Worm (Caenorhabditis elegans) whole organism, L1 larva: ENCODE results near the gene cdc-25.3.

Experiments used
- C04F5.9 ChIP-seq: sonication (generic microtip); optimal IDR thresholded peaks from 2 replicates; lab custom pipeline; 2016; ENCODE audit warnings: missing genetic modification characterization, missing compliant biosample characterization
- C16A3.4 ChIP-seq: fragments of 150-350 bp; optimal IDR thresholded peaks from 2 replicates; lab custom pipeline; 2014; ENCODE audit warnings: missing biosample characterization, missing genetic modification characterization
- alr-1 ChIP-seq: fragments of 200-800 bp; sonication (Bioruptor generic); optimal IDR thresholded peaks from 2 replicates; lab custom pipeline; 2018; ENCODE audit warnings: borderline replicate concordance, mild to moderate bottlenecking, missing genetic modification characterization, missing compliant biosample characterization
- blmp-1 ChIP-seq: fragments of 150-350 bp; optimal IDR thresholded peaks from 2 replicates; lab custom pipeline; 2014; ENCODE audit warnings: missing biosample characterization, missing genetic modification characterization
- ceh-88 ChIP-seq: fragments of 200-800 bp; sonication (Bioruptor generic); IDR thresholded peaks from 2 replicates; pipeline ENCODE4 v1.3.6; 2022; ENCODE audit warnings: missing genetic modification characterization, missing compliant biosample characterization
- dpl-1 ChIP-seq, 3 experiments: fragments of 150-350 bp in 2 of 3; sonication (generic microtip) in 1 of 3; optimal IDR thresholded peaks; 2 replicates each; lab custom pipeline; 2014 to 2017; ENCODE audit warnings: missing biosample characterization in 3 of 3, missing genetic modification characterization in 3 of 3, missing genetic modification reagents in 3 of 3
- dsc-1 ChIP-seq: sonication (generic microtip); optimal IDR thresholded peaks from 2 replicates; lab custom pipeline; 2016; ENCODE audit warnings: mild to moderate bottlenecking, missing genetic modification characterization, missing compliant biosample characterization
- efl-1 ChIP-seq, 4 experiments: fragments of 150-350 bp; optimal IDR thresholded peaks in 3 of 4; peaks in 1 of 4; 1 replicate in 1 of 4; 2 replicates in 3 of 4; lab custom pipeline; 2014; ENCODE audit warnings: missing biosample characterization in 2 of 4, missing genetic modification characterization in 2 of 4, missing genetic modification reagents in 2 of 4
- fkh-10 ChIP-seq: sonication (generic microtip); optimal IDR thresholded peaks from 2 replicates; lab custom pipeline; 2017; ENCODE audit warnings: missing biosample characterization, missing genetic modification reagents, missing genetic modification characterization
- fkh-8 ChIP-seq: sonication (generic microtip); optimal IDR thresholded peaks from 2 replicates; lab custom pipeline; 2016; ENCODE audit warnings: mild to moderate bottlenecking, missing genetic modification characterization, missing compliant biosample characterization
- grh-1 ChIP-seq: fragments of 200-800 bp; sonication (Bioruptor generic); IDR thresholded peaks from 2 replicates; pipeline ENCODE4 v1.3.6; 2022; ENCODE audit warnings: missing genetic modification reagents, missing genetic modification characterization, missing compliant biosample characterization
- irx-1 ChIP-seq: sonication (generic microtip); optimal IDR thresholded peaks from 2 replicates; lab custom pipeline; 2016; ENCODE audit warnings: missing genetic modification characterization, missing compliant biosample characterization
- isw-1 ChIP-seq: fragments of 200-800 bp; sonication (Bioruptor generic); IDR thresholded peaks from 2 replicates; pipeline ENCODE4 v1.3.6; 2022; ENCODE audit warnings: missing genetic modification characterization, missing compliant biosample characterization
- lin-13 ChIP-seq: fragments of 150-350 bp; optimal IDR thresholded peaks from 2 replicates; lab custom pipeline; 2014; ENCODE audit warnings: missing biosample characterization, missing genetic modification reagents, missing genetic modification characterization
- lin-14 ChIP-seq: fragments of 200-800 bp; sonication (Bioruptor generic); optimal IDR thresholded peaks from 2 replicates; lab custom pipeline; 2018; ENCODE audit warnings: mild to moderate bottlenecking, missing genetic modification characterization, moderate library complexity, missing compliant biosample characterization
- lin-15B ChIP-seq: fragments of 150-350 bp; sonication (generic microtip); optimal IDR thresholded peaks from 3 replicates; lab custom pipeline; 2014; ENCODE audit warnings: missing biosample characterization, missing genetic modification characterization
- lin-35 ChIP-seq, 2 experiments: fragments of 150-350 bp; optimal IDR thresholded peaks; 2 replicates each; lab custom pipeline; 2014; ENCODE audit warnings: missing biosample characterization in 2 of 2, missing genetic modification characterization in 2 of 2, missing genetic modification reagents in 2 of 2
- lsy-2 ChIP-seq, 2 experiments: fragments of 150-350 bp; optimal IDR thresholded peaks; 2 replicates each; lab custom pipeline; 2014; ENCODE audit warnings: missing biosample characterization in 2 of 2, missing genetic modification characterization in 2 of 2
- mep-1 ChIP-seq: fragments of 150-350 bp; optimal IDR thresholded peaks from 2 replicates; lab custom pipeline; 2014; ENCODE audit warnings: missing biosample characterization, missing genetic modification characterization
- nhr-12 ChIP-seq: sonication (generic microtip); optimal IDR thresholded peaks from 2 replicates; lab custom pipeline; 2017; ENCODE audit warnings: missing biosample characterization, missing genetic modification characterization
- nhr-19 ChIP-seq: fragments of 200-800 bp; sonication (Bioruptor generic); conservative IDR thresholded peaks from 2 replicates; pipeline ENCODE4 v1.3.6; 2022; ENCODE audit warnings: missing genetic modification characterization, missing compliant biosample characterization
- nhr-20 ChIP-seq: sonication (generic microtip); optimal IDR thresholded peaks from 2 replicates; lab custom pipeline; 2016; ENCODE audit warnings: mild to moderate bottlenecking, missing genetic modification characterization, missing compliant biosample characterization
- nhr-237 ChIP-seq: fragments of 150-350 bp; optimal IDR thresholded peaks from 2 replicates; lab custom pipeline; 2014; ENCODE audit warnings: missing biosample characterization, missing genetic modification characterization
- nhr-28 ChIP-seq: fragments of 150-350 bp; optimal IDR thresholded peaks from 2 replicates; lab custom pipeline; 2014; ENCODE audit warnings: missing biosample characterization, missing genetic modification characterization
- nhr-47 ChIP-seq: sonication (generic microtip); optimal IDR thresholded peaks from 2 replicates; lab custom pipeline; 2016; ENCODE audit warnings: mild to moderate bottlenecking, missing genetic modification characterization, moderate library complexity, missing compliant biosample characterization
- nhr-71 ChIP-seq: sonication (generic microtip); optimal IDR thresholded peaks from 2 replicates; lab custom pipeline; 2016; ENCODE audit warnings: mild to moderate bottlenecking, missing genetic modification characterization, moderate library complexity, missing compliant biosample characterization
- nhr-85 ChIP-seq: sonication (generic microtip); peaks from one replicate; lab custom pipeline; 2016; ENCODE audit warnings: missing genetic modification characterization, inconsistent platforms, missing compliant biosample characterization
- nhr-90 ChIP-seq: sonication (generic microtip); optimal IDR thresholded peaks from 2 replicates; lab custom pipeline; 2016; ENCODE audit warnings: mild to moderate bottlenecking, missing genetic modification characterization, missing compliant biosample characterization; ENCODE audit not compliant: poor library complexity
- pqm-1 ChIP-seq: sonication (generic microtip); optimal IDR thresholded peaks from 3 replicates; lab custom pipeline; 2017; ENCODE audit warnings: missing biosample characterization, missing genetic modification characterization
- skn-1 ChIP-seq: fragments of 150-350 bp; optimal IDR thresholded peaks from 2 replicates; lab custom pipeline; 2014; ENCODE audit warnings: missing biosample characterization, missing genetic modification characterization
- snpc-4 ChIP-seq: fragments of 150-350 bp; optimal IDR thresholded peaks from 2 replicates; lab custom pipeline; 2014; ENCODE audit warnings: missing biosample characterization, missing genetic modification characterization
- snu-23 ChIP-seq: sonication (generic microtip); optimal IDR thresholded peaks from 2 replicates; lab custom pipeline; 2016; ENCODE audit warnings: missing genetic modification characterization, missing compliant biosample characterization
- sox-4 ChIP-seq: sonication (generic microtip); optimal IDR thresholded peaks from 2 replicates; lab custom pipeline; 2016; ENCODE audit warnings: missing genetic modification characterization, missing compliant biosample characterization
- swsn-7 ChIP-seq: sonication (generic microtip); optimal IDR thresholded peaks from 2 replicates; lab custom pipeline; 2016; ENCODE audit warnings: missing genetic modification characterization, missing compliant biosample characterization
- tbx-2 ChIP-seq: sonication (generic microtip); optimal IDR thresholded peaks from 2 replicates; lab custom pipeline; 2016; ENCODE audit warnings: missing genetic modification characterization, missing compliant biosample characterization
- unc-86 ChIP-seq: sonication (generic microtip); optimal IDR thresholded peaks from 2 replicates; lab custom pipeline; 2016; ENCODE audit warnings: missing genetic modification characterization, missing compliant biosample characterization
- vab-15 ChIP-seq: sonication (generic microtip); optimal IDR thresholded peaks from 2 replicates; lab custom pipeline; 2017; ENCODE audit warnings: missing genotype, mild to moderate bottlenecking, missing genetic modification characterization, missing compliant biosample characterization
- xbp-1 ChIP-seq: sonication (generic microtip); optimal IDR thresholded peaks from 2 replicates; lab custom pipeline; 2016; ENCODE audit warnings: missing genetic modification characterization, missing compliant biosample characterization
- ztf-11 ChIP-seq, 2 experiments: sonication (generic microtip); optimal IDR thresholded peaks; 2 replicates each; lab custom pipeline; 2016 to 2017; ENCODE audit warnings: missing genetic modification characterization in 2 of 2, missing biosample characterization in 1 of 2, missing compliant biosample characterization in 1 of 2

cdc-25.3 gene

DNA sequence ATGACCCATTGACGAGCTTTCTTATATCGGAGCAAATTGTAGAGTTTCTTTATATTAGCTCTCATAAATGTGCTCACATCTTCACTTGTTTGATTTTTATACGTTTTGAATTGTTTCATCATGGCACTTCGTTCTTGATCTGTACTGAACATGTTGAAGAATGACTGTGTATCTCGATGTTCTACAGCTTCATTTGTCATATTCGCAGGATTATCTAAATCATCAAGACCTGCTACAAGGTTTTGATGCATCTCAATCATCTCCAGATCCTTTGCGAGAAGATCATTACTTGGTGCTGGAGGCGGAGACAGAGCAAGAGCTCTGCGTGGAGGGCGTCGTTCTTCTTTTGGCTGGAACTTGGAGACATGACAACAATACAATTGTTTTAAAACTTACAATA, 14.5 kb downstream of the cdc-25.3 start:
- no peak for TF ChIP-seq blmp-1
- no peak for TF ChIP-seq nhr-12 (tag; lab: Kevin White, UChicago)
- TF ChIP-seq sox-4 (tag; lab: Kevin White, UChicago) = no peak
- TF ChIP-seq snu-23 (GFP tag; lab: Kevin White, UChicago) = no peak
- no peak for TF ChIP-seq mep-1 (tag; lab: Kevin White, UChicago)
- no peak for TF ChIP-seq C16A3.4
- no peak for TF ChIP-seq alr-1 (tag; lab: Kevin White, UChicago)
- no peak for TF ChIP-seq unc-86 (tag; lab: Kevin White, UChicago)
- no peak for TF ChIP-seq efl-1 (optimal IDR thresholded peaks at IDR 0.05; lab: Kevin White, UChicago)
- peak in 1 of 2 experiments; percentile 79 for TF ChIP-seq efl-1 (GFP tag; optimal IDR thresholded peaks at IDR 0.05 in 1 of 2; lab: Kevin White, UChicago)

DNA sequence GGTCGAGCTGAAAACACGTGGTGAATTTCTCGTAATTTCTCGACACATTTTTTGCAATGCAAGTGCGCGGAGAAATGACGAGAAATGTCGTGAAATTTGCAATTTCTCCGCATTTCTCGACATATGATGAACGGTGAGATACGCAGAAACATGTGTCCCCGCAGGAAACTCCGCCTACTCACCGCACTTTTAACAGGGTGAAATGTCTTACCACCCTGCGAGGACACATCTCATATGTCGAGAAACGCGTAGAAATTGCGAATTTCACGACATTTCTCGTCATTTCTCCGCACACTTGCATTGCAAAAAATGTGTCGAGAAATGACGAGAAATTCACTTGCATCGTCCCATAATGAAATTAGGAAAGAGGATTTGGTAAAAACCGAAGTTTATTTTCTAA, 16.7 kb downstream of the cdc-25.3 start:
- TF ChIP-seq nhr-19 (GFP tag; lab: Robert Waterston, UW) (peak; percentile 29), C04F5.9 (peak; percentile 48), nhr-47 (peak; percentile 11), snu-23 (GFP tag; lab: Kevin White, UChicago) (peak; percentile 19), swsn-7 (tag; lab: Kevin White, UChicago) (peak; percentile 58), lin-14 (GFP tag; lab: Kevin White, UChicago) (peak; percentile 39), nhr-85 (tag; lab: Kevin White, UChicago) (peak; percentile 37), grh-1 (GFP tag; lab: Robert Waterston, UW) (0 out of 2 replicates have a peak, but pooled peaks have one; percentile 15), nhr-71 (tag; lab: Kevin White, UChicago) (peak; percentile 35)
- TF ChIP-seq, all 84 proteins: peak for 9; not testable (repeated sequence) for 75

DNA sequence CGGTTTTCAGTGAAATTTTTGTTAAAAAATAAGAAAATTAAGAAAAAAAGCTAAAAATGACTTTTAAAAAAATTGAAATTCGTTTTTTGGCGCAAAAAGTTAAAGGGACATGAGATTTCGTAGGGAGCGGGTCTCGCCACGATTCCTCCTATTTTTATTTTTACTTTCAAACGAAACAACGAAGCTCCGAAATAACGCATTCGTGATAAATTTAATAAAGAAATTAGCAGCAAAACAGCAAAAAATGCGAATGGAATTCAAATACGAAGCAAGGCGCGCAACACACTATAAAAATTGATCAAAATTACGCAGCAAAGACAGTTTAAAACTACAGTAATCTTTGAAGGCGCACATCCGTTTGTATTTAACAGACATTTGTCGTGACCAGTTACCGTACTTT, 18.0 kb downstream of the cdc-25.3 start:
- TF ChIP-seq nhr-237 = no peak
- TF ChIP-seq vab-15 (tag; lab: Kevin White, UChicago) = no peak
- TF ChIP-seq nhr-20 (tag; lab: Kevin White, UChicago) = peak; percentile 50
- TF ChIP-seq mep-1 (tag; lab: Kevin White, UChicago) = peak; percentile 47
- TF ChIP-seq tbx-2 = peak; percentile 12
- peak; percentile 84 for TF ChIP-seq lin-15B (tag; lab: Kevin White, UChicago)
- no peak for TF ChIP-seq ztf-11 (tag; optimal IDR thresholded peaks at IDR 0.05; lab: Kevin White, UChicago)
- TF ChIP-seq lsy-2 (tag; optimal IDR thresholded peaks at IDR 0.05; lab: Kevin White, UChicago) = peak; percentile 79 to 93
- TF ChIP-seq swsn-7 (tag; lab: Kevin White, UChicago) = peak; percentile 46
- peak; percentile 18 for TF ChIP-seq lin-13
- TF ChIP-seq nhr-28 (tag; lab: Kevin White, UChicago) = no peak
- peak; percentile 61 for TF ChIP-seq nhr-19 (GFP tag; lab: Robert Waterston, UW)
- peak; percentile 26 for TF ChIP-seq fkh-8 (tag; lab: Kevin White, UChicago)
- peak; percentile 58 for TF ChIP-seq snu-23 (GFP tag; lab: Kevin White, UChicago)
- peak; percentile 73 for TF ChIP-seq nhr-71 (tag; lab: Kevin White, UChicago)
- TF ChIP-seq ceh-88 (GFP tag; lab: Robert Waterston, UW) = no peak
- TF ChIP-seq dpl-1 (GFP tag; optimal IDR thresholded peaks at IDR 0.05; lab: Kevin White, UChicago) = peak; percentile 68 to 86 (median 74)
- peak; percentile 76 to 89 for TF ChIP-seq lin-35 (GFP tag; optimal IDR thresholded peaks at IDR 0.05; lab: Kevin White, UChicago)
- peak; percentile 9 for TF ChIP-seq nhr-90
- peak; percentile 1 for TF ChIP-seq snpc-4 (tag; lab: Kevin White, UChicago)
- no peak for TF ChIP-seq fkh-10 (GFP tag; lab: Kevin White, UChicago)
- TF ChIP-seq pqm-1 (tag; lab: Kevin White, UChicago) = no peak
- TF ChIP-seq skn-1 (tag; lab: Kevin White, UChicago) = peak; percentile 50
- peak; percentile 83 for TF ChIP-seq blmp-1
- peak; percentile 33 for TF ChIP-seq nhr-85 (tag; lab: Kevin White, UChicago)
- peak; percentile 77 to 79 for TF ChIP-seq efl-1 (optimal IDR thresholded peaks at IDR 0.05; lab: Kevin White, UChicago)
- peak; percentile 83 to 97 for TF ChIP-seq efl-1 (GFP tag; optimal IDR thresholded peaks at IDR 0.05 in 1 of 2; lab: Kevin White, UChicago)
- peak; percentile 26 for TF ChIP-seq dsc-1 (tag; lab: Kevin White, UChicago)
- peak; percentile 51 for TF ChIP-seq isw-1 (GFP tag; lab: Robert Waterston, UW)
- TF ChIP-seq C04F5.9 = peak; percentile 93
- TF ChIP-seq xbp-1 = peak; percentile 38
- peak; percentile 48 for TF ChIP-seq nhr-47
- TF ChIP-seq C16A3.4 = peak; percentile 13
- peak; percentile 15 for TF ChIP-seq irx-1
